Worm (Caenorhabditis elegans) whole organism, young adult: ENCODE data around the gene Y54G9A.5.

Source experiments
- C06A6.2 ChIP-seq: fragments of 200-800 bp; sonication (Bioruptor generic); conservative IDR thresholded peaks from 2 replicates; pipeline ENCODE4 v1.3.6; 2022; ENCODE audit warnings: missing genetic modification characterization, missing compliant biosample characterization
- C17E4.6 ChIP-seq: fragments of 200-800 bp; sonication (Bioruptor generic); IDR thresholded peaks from 2 replicates; pipeline ENCODE4 v1.3.6; 2022; ENCODE audit warnings: missing genetic modification reagents, missing genetic modification characterization, missing compliant biosample characterization
- F23B12.7 ChIP-seq: sonication (generic microtip); optimal IDR thresholded peaks from 2 replicates; lab custom pipeline; 2017; ENCODE audit warnings: missing genetic modification characterization, mild to moderate bottlenecking, missing compliant biosample characterization, antibody characterized with exemption, moderate library complexity; ENCODE audit not compliant: insufficient read depth
- F33H1.4 ChIP-seq: fragments of 200-800 bp; sonication (Bioruptor generic); IDR thresholded peaks from 2 replicates; pipeline ENCODE4 v1.3.6; 2022; ENCODE audit warnings: missing genetic modification reagents, missing genetic modification characterization, missing compliant biosample characterization
- F39B2.1 ChIP-seq: fragments of 200-800 bp; sonication (Bioruptor generic); IDR thresholded peaks from 2 replicates; pipeline ENCODE4 v1.3.6; 2022; ENCODE audit warnings: missing genetic modification reagents, missing genetic modification characterization, missing compliant biosample characterization
- F49E8.2 ChIP-seq: sonication (generic microtip); optimal IDR thresholded peaks from 3 replicates; lab custom pipeline; 2017; ENCODE audit warnings: missing genetic modification characterization, mild to moderate bottlenecking, missing compliant biosample characterization, antibody characterized with exemption, moderate library complexity; ENCODE audit not compliant: insufficient read depth
- F55B11.4 ChIP-seq: sonication (generic microtip); optimal IDR thresholded peaks from 2 replicates; lab custom pipeline; 2016; ENCODE audit warnings: missing compliant biosample characterization, missing genetic modification characterization, borderline replicate concordance; ENCODE audit not compliant: insufficient read depth
- F57C9.4 ChIP-seq: sonication (generic microtip); optimal IDR thresholded peaks from 2 replicates; lab custom pipeline; 2017; ENCODE audit warnings: mild to moderate bottlenecking, missing genetic modification characterization, missing compliant biosample characterization
- K11D2.4 ChIP-seq: fragments of 200-800 bp; sonication (Bioruptor generic); IDR thresholded peaks from 2 replicates; pipeline ENCODE4 v1.3.6; 2022; ENCODE audit warnings: missing genetic modification reagents, missing genetic modification characterization, missing compliant biosample characterization
- K12H6.12 ChIP-seq: fragments of 200-800 bp; sonication (Bioruptor generic); optimal IDR thresholded peaks from 2 replicates; lab custom pipeline; 2018; ENCODE audit warnings: mild to moderate bottlenecking, missing genetic modification characterization, missing compliant biosample characterization
- T26A5.8 ChIP-seq: sonication (generic microtip); optimal IDR thresholded peaks from 2 replicates; lab custom pipeline; 2016; ENCODE audit warnings: missing genetic modification characterization, missing compliant biosample characterization
- ama-1 ChIP-seq, 3 experiments: fragments of 150-350 bp in 1 of 3; sonication (generic microtip) in 2 of 3; optimal IDR thresholded peaks; 2 replicates each; lab custom pipeline; 2014 to 2018; ENCODE audit warnings: missing biosample characterization in 2 of 3, missing genetic modification characterization in 2 of 3, missing genetic modification reagents in 2 of 3
- aptf-2 ChIP-seq: fragments of 200-800 bp; sonication (Bioruptor generic); conservative IDR thresholded peaks from 2 replicates; pipeline ENCODE4 v1.3.6; 2022; ENCODE audit warnings: missing genetic modification reagents, missing genetic modification characterization, missing compliant biosample characterization
- attf-3 ChIP-seq: fragments of 200-800 bp; sonication (Bioruptor generic); conservative IDR thresholded peaks from 2 replicates; pipeline ENCODE4 v1.3.6; 2022; ENCODE audit warnings: missing genetic modification reagents, missing genetic modification characterization, missing compliant biosample characterization
- bed-2 ChIP-seq: fragments of 200-800 bp; sonication (Bioruptor generic); IDR thresholded peaks from 2 replicates; pipeline ENCODE4 v1.3.6; 2022; ENCODE audit warnings: missing genetic modification reagents, missing genetic modification characterization, missing compliant biosample characterization
- cebp-1 ChIP-seq, 2 experiments: fragments of 200-800 bp in 1 of 2; sonication (Bioruptor generic) in 1 of 2; sonication (generic microtip) in 1 of 2; IDR thresholded peaks in 1 of 2; optimal IDR thresholded peaks in 1 of 2; 2 replicates each; pipeline versions ENCODE4 v1.3.6 to Lab custom; 2017 to 2022; ENCODE audit warnings: missing compliant biosample characterization in 2 of 2, missing genetic modification characterization in 2 of 2, mild to moderate bottlenecking in 1 of 2, missing genetic modification reagents in 1 of 2, moderate library complexity in 1 of 2
- ceh-100 ChIP-seq: fragments of 200-800 bp; sonication (Bioruptor generic); IDR thresholded peaks from 2 replicates; pipeline ENCODE4 v1.3.6; 2022; ENCODE audit warnings: missing genetic modification reagents, missing genetic modification characterization, missing compliant biosample characterization
- die-1 ChIP-seq: sonication (generic microtip); optimal IDR thresholded peaks from 2 replicates; lab custom pipeline; 2016; ENCODE audit warnings: missing genotype, mild to moderate bottlenecking, missing genetic modification characterization, missing compliant biosample characterization
- dox-1 ChIP-seq: fragments of 200-800 bp; sonication (Bioruptor generic); IDR thresholded peaks from 2 replicates; pipeline ENCODE4 v1.3.6; 2022; ENCODE audit warnings: missing genetic modification reagents, missing genetic modification characterization, missing compliant biosample characterization
- dpff-1 ChIP-seq: sonication (generic microtip); optimal IDR thresholded peaks from 2 replicates; lab custom pipeline; 2017; ENCODE audit warnings: mild to moderate bottlenecking, missing genetic modification characterization, missing compliant biosample characterization
- efl-1 ChIP-seq: fragments of 150-350 bp; optimal IDR thresholded peaks from 2 replicates; lab custom pipeline; 2014; ENCODE audit warnings: missing biosample characterization, missing genetic modification reagents, missing genetic modification characterization
- ets-4 ChIP-seq: fragments of 200-800 bp; sonication (Bioruptor generic); optimal IDR thresholded peaks from 2 replicates; lab custom pipeline; 2018; ENCODE audit warnings: mild to moderate bottlenecking, missing genetic modification characterization, missing compliant biosample characterization
- him-1 ChIP-seq: sonication (generic microtip); optimal IDR thresholded peaks from 2 replicates; lab custom pipeline; 2016; ENCODE audit warnings: missing genotype, missing genetic modification reagents, missing genetic modification characterization, missing compliant biosample characterization
- hlh-12 ChIP-seq: sonication (generic microtip); optimal IDR thresholded peaks from 2 replicates; lab custom pipeline; 2016; ENCODE audit warnings: missing genetic modification characterization, missing compliant biosample characterization
- hsf-1 ChIP-seq: fragments of 200-800 bp; sonication (Bioruptor generic); IDR thresholded peaks from 2 replicates; pipeline ENCODE4 v1.3.6; 2022; ENCODE audit warnings: missing genetic modification reagents, missing genetic modification characterization, missing compliant biosample characterization
- lag-1 ChIP-seq: fragments of 200-800 bp; sonication (Bioruptor generic); IDR thresholded peaks from 2 replicates; pipeline ENCODE4 v1.3.6; 2022; ENCODE audit warnings: missing genetic modification reagents, missing genetic modification characterization, missing compliant biosample characterization
- let-526 ChIP-seq: fragments of 200-800 bp; sonication (Bioruptor generic); IDR thresholded peaks from 2 replicates; pipeline ENCODE4 v1.3.6; 2022; ENCODE audit warnings: missing genetic modification reagents, missing genetic modification characterization, missing compliant biosample characterization
- lsl-1 ChIP-seq: fragments of 200-800 bp; sonication (Bioruptor generic); optimal IDR thresholded peaks from 2 replicates; lab custom pipeline; 2018; ENCODE audit warnings: mild to moderate bottlenecking, missing genetic modification characterization, moderate library complexity, missing compliant biosample characterization
- lsy-27 ChIP-seq: sonication (generic microtip); optimal IDR thresholded peaks from 2 replicates; lab custom pipeline; 2017; ENCODE audit warnings: missing genetic modification characterization, mild to moderate bottlenecking, missing compliant biosample characterization, antibody characterized with exemption, missing genotype, borderline replicate concordance; ENCODE audit not compliant: insufficient read depth
- madf-3 ChIP-seq: fragments of 200-800 bp; sonication (Bioruptor generic); IDR thresholded peaks from 2 replicates; pipeline ENCODE4 v1.3.6; 2022; ENCODE audit warnings: missing genetic modification reagents, missing genetic modification characterization, missing compliant biosample characterization
- madf-6 ChIP-seq: fragments of 200-800 bp; sonication (Bioruptor generic); IDR thresholded peaks from 2 replicates; pipeline ENCODE4 v1.3.6; 2022; ENCODE audit warnings: missing genetic modification reagents, missing genetic modification characterization, missing compliant biosample characterization
- mcd-1 ChIP-seq: fragments of 200-800 bp; sonication (Bioruptor generic); IDR thresholded peaks from 2 replicates; pipeline ENCODE4 v1.3.6; 2022; ENCODE audit warnings: missing genetic modification reagents, missing genetic modification characterization, missing compliant biosample characterization
- mes-4 ChIP-seq: sonication (generic microtip); optimal IDR thresholded peaks from 2 replicates; lab custom pipeline; 2016; ENCODE audit warnings: missing genotype, missing genetic modification characterization, missing compliant biosample characterization
- nfya-1 ChIP-seq: sonication (generic microtip); optimal IDR thresholded peaks from 2 replicates; lab custom pipeline; 2017; ENCODE audit warnings: antibody characterized with exemption, missing compliant biosample characterization, missing genetic modification characterization, borderline replicate concordance; ENCODE audit not compliant: insufficient read depth
- nfya-2 ChIP-seq: fragments of 200-800 bp; sonication (Bioruptor generic); IDR thresholded peaks from 2 replicates; pipeline ENCODE4 v1.3.6; 2022; ENCODE audit warnings: missing genetic modification reagents, missing genetic modification characterization, missing compliant biosample characterization
- nhr-120 ChIP-seq: fragments of 200-800 bp; sonication (Bioruptor generic); IDR thresholded peaks from 2 replicates; pipeline ENCODE4 v1.3.6; 2022; ENCODE audit warnings: missing genetic modification characterization, missing compliant biosample characterization
- nhr-179 ChIP-seq: sonication (generic microtip); optimal IDR thresholded peaks from 2 replicates; lab custom pipeline; 2016; ENCODE audit warnings: mild to moderate bottlenecking, missing genetic modification characterization, missing compliant biosample characterization
- rec-8 ChIP-seq, 2 experiments: sonication (generic microtip); optimal IDR thresholded peaks; 2 replicates each; lab custom pipeline; 2016; ENCODE audit warnings: mild to moderate bottlenecking in 2 of 2, missing genetic modification characterization in 2 of 2, missing genetic modification reagents in 2 of 2, missing genotype in 2 of 2, missing biosample characterization in 1 of 2, missing compliant biosample characterization in 1 of 2, moderate library complexity in 1 of 2
- sea-2 ChIP-seq: fragments of 200-800 bp; sonication (Bioruptor generic); IDR thresholded peaks from 2 replicates; pipeline ENCODE4 v1.3.6; 2022; ENCODE audit warnings: missing genetic modification characterization, missing compliant biosample characterization
- snpc-1.3 ChIP-seq: sonication (generic microtip); optimal IDR thresholded peaks from 2 replicates; lab custom pipeline; 2017; ENCODE audit warnings: missing genetic modification characterization, mild to moderate bottlenecking, missing compliant biosample characterization, antibody characterized with exemption, moderate library complexity, missing genotype, missing genetic modification reagents; ENCODE audit not compliant: insufficient read depth
- snpc-4 ChIP-seq, 5 experiments: fragments of 150-350 bp in 1 of 5; sonication (generic microtip) in 4 of 5; optimal IDR thresholded peaks; 2 replicates each; lab custom pipeline; 2014 to 2018; ENCODE audit warnings: missing genetic modification characterization in 5 of 5, missing biosample characterization in 3 of 5, antibody characterized with exemption in 2 of 5, mild to moderate bottlenecking in 2 of 5, missing compliant biosample characterization in 2 of 5, missing genotype in 2 of 5, moderate library complexity in 2 of 5, missing genetic modification reagents in 1 of 5
- tbp1 ChIP-seq: fragments of 200-800 bp; sonication (Bioruptor generic); optimal IDR thresholded peaks from 2 replicates; lab custom pipeline; 2018; ENCODE audit warnings: mild to moderate bottlenecking, missing genetic modification characterization, missing compliant biosample characterization
- tlf-1 ChIP-seq: fragments of 200-800 bp; sonication (Bioruptor generic); optimal IDR thresholded peaks from 2 replicates; lab custom pipeline; 2018; ENCODE audit warnings: mild to moderate bottlenecking, missing genetic modification characterization, missing compliant biosample characterization
- unc-62 ChIP-seq: fragments of 150-350 bp; optimal IDR thresholded peaks from 2 replicates; lab custom pipeline; 2014; ENCODE audit warnings: missing biosample characterization, missing genetic modification reagents, missing genetic modification characterization
- xnd-1 ChIP-seq: sonication (generic microtip); optimal IDR thresholded peaks from 2 replicates; lab custom pipeline; 2016; ENCODE audit warnings: missing genotype, missing genetic modification reagents, missing genetic modification characterization, missing compliant biosample characterization
- ztf-25 ChIP-seq: fragments of 200-800 bp; sonication (Bioruptor generic); IDR thresholded peaks from 2 replicates; pipeline ENCODE4 v1.3.6; 2022; ENCODE audit warnings: missing genetic modification reagents, missing genetic modification characterization, missing compliant biosample characterization

Y54G9A.5 gene

DNA sequence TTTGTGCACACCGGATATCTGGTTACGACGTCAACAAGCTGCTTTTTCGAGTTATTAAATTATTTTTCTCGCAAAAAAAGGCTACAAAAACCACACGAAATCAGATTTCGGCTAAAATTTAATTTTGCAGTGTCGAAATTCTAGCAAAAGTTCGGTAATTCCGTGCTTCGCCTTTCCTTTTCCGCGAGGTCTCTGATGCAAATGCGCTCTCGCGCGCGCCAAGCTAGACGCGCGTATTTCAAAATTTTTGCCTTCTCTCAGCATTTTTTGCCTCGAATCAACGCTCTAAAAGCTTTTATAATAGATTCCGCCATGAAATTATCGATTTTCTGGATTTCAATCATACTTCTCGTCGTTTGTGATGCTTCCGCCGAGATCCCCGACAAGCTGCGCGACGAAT is at the start of gene Y54G9A.5:
Gene Y54G9A.5 (plus strand): TSS at position 245 of the 400 bp plus-strand sequence.
- TF ChIP-seq F49E8.2 (tag; lab: Kevin White, UChicago) (peak; percentile 86), lsy-27 (tag; lab: Kevin White, UChicago) (no peak), mes-4 (tag; lab: Kevin White, UChicago) (no peak), him-1 (tag; lab: Kevin White, UChicago) (no peak), snpc-4 (GFP tag; optimal IDR thresholded peaks at IDR 0.05; lab: Kevin White, UChicago) (no peak), snpc-4 (tag; optimal IDR thresholded peaks at IDR 0.05; lab: Kevin White, UChicago) (peak in 2 of 4 experiments; percentile 26 to 54), ztf-25 (0 out of 2 replicates have a peak, but pooled peaks have one; percentile 46), let-526 (GFP tag; lab: Robert Waterston, UW) (no peak), F57C9.4 (no peak), K11D2.4 (no peak), nhr-179 (no peak), C17E4.6 (GFP tag; lab: Robert Waterston, UW) (no peak), lsl-1 (GFP tag; lab: Kevin White, UChicago) (peak; percentile 75), unc-62 (GFP tag; lab: Kevin White, UChicago) (no peak), mcd-1 (GFP tag; lab: Robert Waterston, UW) (peak; percentile 76), nhr-120 (GFP tag; lab: Robert Waterston, UW) (no peak), attf-3 (GFP tag; lab: Robert Waterston, UW) (peak; percentile 56; the same call in 1 of the 2 replicates), hsf-1 (no peak), madf-3 (GFP tag; lab: Robert Waterston, UW) (peak; percentile 53; the same call in 1 of the 2 replicates), C06A6.2 (GFP tag; lab: Robert Waterston, UW) (no peak), F33H1.4 (peak; percentile 62), tbp1 (GFP tag; lab: Kevin White, UChicago) (peak; percentile 18), efl-1 (peak; percentile 85), ceh-100 (peak; percentile 96), F23B12.7 (tag; lab: Kevin White, UChicago) (peak; percentile 43), nfya-1 (tag; lab: Kevin White, UChicago) (no peak), madf-6 (peak; percentile 76), lag-1 (GFP tag; lab: Robert Waterston, UW) (no peak), bed-2 (GFP tag; lab: Robert Waterston, UW) (peak; percentile 34; the same call in 1 of the 2 replicates), ets-4 (GFP tag; lab: Kevin White, UChicago) (no peak), die-1 (tag; lab: Kevin White, UChicago) (no peak), xnd-1 (tag; lab: Kevin White, UChicago) (peak; percentile 6), cebp-1 (GFP tag; IDR thresholded peaks at IDR 0.05; lab: Robert Waterston, UW) (no peak), cebp-1 (tag; optimal IDR thresholded peaks at IDR 0.05; lab: Kevin White, UChicago) (peak; percentile 8), nfya-2 (no peak), rec-8 (tag; optimal IDR thresholded peaks at IDR 0.05; lab: Kevin White, UChicago) (no peak), ama-1 (optimal IDR thresholded peaks at IDR 0.05; lab: Kevin White, UChicago) (no peak), ama-1 (GFP tag; optimal IDR thresholded peaks at IDR 0.05; lab: Kevin White, UChicago) (no peak), dpff-1 (no peak), aptf-2 (peak; percentile 71; the same call in 1 of the 2 replicates), hlh-12 (tag; lab: Kevin White, UChicago) (no peak), sea-2 (GFP tag; lab: Robert Waterston, UW) (no peak), F55B11.4 (no peak), dox-1 (GFP tag; lab: Robert Waterston, UW) (peak; percentile 78), snpc-1.3 (tag; lab: Kevin White, UChicago) (no peak), K12H6.12 (tag; lab: Kevin White, UChicago) (no peak), T26A5.8 (tag; lab: Kevin White, UChicago) (no peak), tlf-1 (peak; percentile 12), F39B2.1 (GFP tag; lab: Robert Waterston, UW) (no peak)
